Worm (Caenorhabditis elegans) whole organism, L1 larva: ENCODE results near the gene R06F6.8.

Experiments used
- C34B4.2 ChIP-seq: sonication (generic microtip); optimal IDR thresholded peaks from 2 replicates; lab custom pipeline; 2017; ENCODE audit warnings: mild to moderate bottlenecking, missing genetic modification characterization, missing compliant biosample characterization
- aha-1 ChIP-seq: fragments of 150-350 bp; optimal IDR thresholded peaks from 2 replicates; lab custom pipeline; 2014; ENCODE audit warnings: missing biosample characterization, missing genetic modification characterization
- alr-1 ChIP-seq: fragments of 200-800 bp; sonication (Bioruptor generic); optimal IDR thresholded peaks from 2 replicates; lab custom pipeline; 2018; ENCODE audit warnings: borderline replicate concordance, mild to moderate bottlenecking, missing genetic modification characterization, missing compliant biosample characterization
- aly-2 ChIP-seq: fragments of 150-350 bp; optimal IDR thresholded peaks from 2 replicates; lab custom pipeline; 2014; ENCODE audit warnings: missing biosample characterization, missing genetic modification characterization
- ceh-63 ChIP-seq: fragments of 200-800 bp; sonication (Bioruptor generic); optimal IDR thresholded peaks from 2 replicates; lab custom pipeline; 2018; ENCODE audit warnings: mild to moderate bottlenecking, missing genetic modification characterization, missing compliant biosample characterization
- ceh-82 ChIP-seq, 3 experiments: fragments of 150-350 bp in 1 of 3; sonication (generic microtip) in 2 of 3; optimal IDR thresholded peaks; 2 replicates each; lab custom pipeline; 2014 to 2017; ENCODE audit warnings: missing biosample characterization in 3 of 3, missing genetic modification characterization in 3 of 3
- ceh-90 ChIP-seq: sonication (generic microtip); optimal IDR thresholded peaks from 2 replicates; lab custom pipeline; 2016; ENCODE audit warnings: missing genetic modification characterization, missing compliant biosample characterization
- dpl-1 ChIP-seq, 3 experiments: fragments of 150-350 bp in 2 of 3; sonication (generic microtip) in 1 of 3; optimal IDR thresholded peaks; 2 replicates each; lab custom pipeline; 2014 to 2017; ENCODE audit warnings: missing biosample characterization in 3 of 3, missing genetic modification characterization in 3 of 3, missing genetic modification reagents in 3 of 3
- dsc-1 ChIP-seq: sonication (generic microtip); optimal IDR thresholded peaks from 2 replicates; lab custom pipeline; 2016; ENCODE audit warnings: mild to moderate bottlenecking, missing genetic modification characterization, missing compliant biosample characterization
- efl-1 ChIP-seq, 4 experiments: fragments of 150-350 bp; optimal IDR thresholded peaks in 3 of 4; peaks in 1 of 4; 1 replicate in 1 of 4; 2 replicates in 3 of 4; lab custom pipeline; 2014; ENCODE audit warnings: missing biosample characterization in 2 of 4, missing genetic modification characterization in 2 of 4, missing genetic modification reagents in 2 of 4
- efl-3 ChIP-seq: fragments of 200-800 bp; sonication (Bioruptor generic); optimal IDR thresholded peaks from 2 replicates; lab custom pipeline; 2018; ENCODE audit warnings: mild to moderate bottlenecking, missing genetic modification characterization, missing compliant biosample characterization
- ets-5 ChIP-seq: fragments of 200-800 bp; sonication (Bioruptor generic); IDR thresholded peaks from 2 replicates; pipeline ENCODE4 v1.3.6; 2022; ENCODE audit warnings: missing genetic modification characterization, missing compliant biosample characterization
- fkh-4 ChIP-seq: sonication (generic microtip); optimal IDR thresholded peaks from 2 replicates; lab custom pipeline; 2016; ENCODE audit warnings: missing compliant biosample characterization, missing genetic modification characterization, borderline replicate concordance
- hlh-4 ChIP-seq: sonication (generic microtip); optimal IDR thresholded peaks from 2 replicates; lab custom pipeline; 2016; ENCODE audit warnings: mild to moderate bottlenecking, missing genetic modification characterization, missing compliant biosample characterization
- hpl-2 ChIP-seq: fragments of 150-350 bp; optimal IDR thresholded peaks from 2 replicates; lab custom pipeline; 2014; ENCODE audit warnings: missing biosample characterization, missing genetic modification reagents, missing genetic modification characterization
- irx-1 ChIP-seq: sonication (generic microtip); optimal IDR thresholded peaks from 2 replicates; lab custom pipeline; 2016; ENCODE audit warnings: missing genetic modification characterization, missing compliant biosample characterization
- lin-13 ChIP-seq: fragments of 150-350 bp; optimal IDR thresholded peaks from 2 replicates; lab custom pipeline; 2014; ENCODE audit warnings: missing biosample characterization, missing genetic modification reagents, missing genetic modification characterization
- lin-15B ChIP-seq: fragments of 150-350 bp; sonication (generic microtip); optimal IDR thresholded peaks from 3 replicates; lab custom pipeline; 2014; ENCODE audit warnings: missing biosample characterization, missing genetic modification characterization
- lin-39 ChIP-seq: fragments of 150-350 bp; optimal IDR thresholded peaks from 2 replicates; lab custom pipeline; 2014; ENCODE audit warnings: missing biosample characterization, missing genetic modification reagents, missing genetic modification characterization
- lir-3 ChIP-seq: sonication (generic microtip); optimal IDR thresholded peaks from 2 replicates; lab custom pipeline; 2016; ENCODE audit warnings: mild to moderate bottlenecking, missing genetic modification characterization, moderate library complexity, missing compliant biosample characterization; ENCODE audit not compliant: poor library complexity
- nhr-11 ChIP-seq: fragments of 150-350 bp; optimal IDR thresholded peaks from 2 replicates; lab custom pipeline; 2014; ENCODE audit warnings: missing biosample characterization, missing genetic modification characterization
- nhr-12 ChIP-seq: sonication (generic microtip); optimal IDR thresholded peaks from 2 replicates; lab custom pipeline; 2017; ENCODE audit warnings: missing biosample characterization, missing genetic modification characterization
- nhr-237 ChIP-seq: fragments of 150-350 bp; optimal IDR thresholded peaks from 2 replicates; lab custom pipeline; 2014; ENCODE audit warnings: missing biosample characterization, missing genetic modification characterization
- nhr-28 ChIP-seq: fragments of 150-350 bp; optimal IDR thresholded peaks from 2 replicates; lab custom pipeline; 2014; ENCODE audit warnings: missing biosample characterization, missing genetic modification characterization
- nhr-71 ChIP-seq: sonication (generic microtip); optimal IDR thresholded peaks from 2 replicates; lab custom pipeline; 2016; ENCODE audit warnings: mild to moderate bottlenecking, missing genetic modification characterization, moderate library complexity, missing compliant biosample characterization
- nhr-84 ChIP-seq: sonication (generic microtip); optimal IDR thresholded peaks from 2 replicates; lab custom pipeline; 2017; ENCODE audit warnings: missing biosample characterization, missing genetic modification characterization
- nhr-85 ChIP-seq: sonication (generic microtip); peaks from one replicate; lab custom pipeline; 2016; ENCODE audit warnings: missing genetic modification characterization, inconsistent platforms, missing compliant biosample characterization
- nhr-90 ChIP-seq: sonication (generic microtip); optimal IDR thresholded peaks from 2 replicates; lab custom pipeline; 2016; ENCODE audit warnings: mild to moderate bottlenecking, missing genetic modification characterization, missing compliant biosample characterization; ENCODE audit not compliant: poor library complexity
- snpc-4 ChIP-seq: fragments of 150-350 bp; optimal IDR thresholded peaks from 2 replicates; lab custom pipeline; 2014; ENCODE audit warnings: missing biosample characterization, missing genetic modification characterization
- sox-4 ChIP-seq: sonication (generic microtip); optimal IDR thresholded peaks from 2 replicates; lab custom pipeline; 2016; ENCODE audit warnings: missing genetic modification characterization, missing compliant biosample characterization
- tbx-2 ChIP-seq: sonication (generic microtip); optimal IDR thresholded peaks from 2 replicates; lab custom pipeline; 2016; ENCODE audit warnings: missing genetic modification characterization, missing compliant biosample characterization
- unc-130 ChIP-seq: fragments of 150-350 bp; optimal IDR thresholded peaks from 2 replicates; lab custom pipeline; 2017; ENCODE audit warnings: missing biosample characterization, missing genetic modification characterization, inconsistent platforms
- unc-30 ChIP-seq: sonication (generic microtip); optimal IDR thresholded peaks from 2 replicates; lab custom pipeline; 2017; ENCODE audit warnings: missing biosample characterization, missing genetic modification characterization
- unc-62 ChIP-seq: fragments of 150-350 bp; optimal IDR thresholded peaks from 2 replicates; lab custom pipeline; 2014; ENCODE audit warnings: missing biosample characterization, missing genetic modification reagents, missing genetic modification characterization
- unc-98 ChIP-seq: fragments of 200-800 bp; sonication (Bioruptor generic); IDR thresholded peaks from 2 replicates; pipeline ENCODE4 v1.3.6; 2022; ENCODE audit warnings: missing genetic modification characterization, missing compliant biosample characterization
- vab-15 ChIP-seq: sonication (generic microtip); optimal IDR thresholded peaks from 2 replicates; lab custom pipeline; 2017; ENCODE audit warnings: missing genotype, mild to moderate bottlenecking, missing genetic modification characterization, missing compliant biosample characterization
- zag-1 ChIP-seq: fragments of 150-350 bp; optimal IDR thresholded peaks from 2 replicates; lab custom pipeline; 2014; ENCODE audit warnings: missing biosample characterization, missing genetic modification characterization

R06F6.8 gene

ce11 chrII:10767977-10768376, 51.8 kb downstream of the R06F6.8 start:
- TF ChIP-seq snpc-4 (no peak), ceh-82 (tag; optimal IDR thresholded peaks at IDR 0.05; lab: Kevin White, UChicago) (no peak), unc-30 (tag; lab: Kevin White, UChicago) (no peak), aha-1 (tag; lab: Kevin White, UChicago) (no peak), nhr-85 (tag; lab: Kevin White, UChicago) (no peak)

ce11 chrII:10766773-10767172, 53.0 kb downstream of the R06F6.8 start:
- TF ChIP-seq nhr-90 (tag; lab: Kevin White, UChicago) (no peak), vab-15 (tag; lab: Kevin White, UChicago) (no peak), hpl-2 (GFP tag; lab: Kevin White, UChicago) (no peak), dsc-1 (tag; lab: Kevin White, UChicago) (no peak), lin-13 (GFP tag; lab: Kevin White, UChicago) (no peak), lir-3 (tag; lab: Kevin White, UChicago) (no peak), C34B4.2 (tag; lab: Kevin White, UChicago) (no peak), irx-1 (tag; lab: Kevin White, UChicago) (no peak), ceh-63 (GFP tag; lab: Kevin White, UChicago) (no peak), unc-98 (no peak), zag-1 (no peak), nhr-11 (tag; lab: Kevin White, UChicago) (no peak), aha-1 (tag; lab: Kevin White, UChicago) (no peak), alr-1 (tag; lab: Kevin White, UChicago) (no peak), efl-1 (optimal IDR thresholded peaks at IDR 0.05; lab: Kevin White, UChicago) (no peak), efl-1 (GFP tag; optimal IDR thresholded peaks at IDR 0.05 in 1 of 2; lab: Kevin White, UChicago) (no peak), dpl-1 (GFP tag; optimal IDR thresholded peaks at IDR 0.05; lab: Kevin White, UChicago) (no peak), sox-4 (tag; lab: Kevin White, UChicago) (no peak)

ce11 chrII:10765238-10765637, 54.5 kb downstream of the R06F6.8 start:
- no peak for TF ChIP-seq nhr-237 (tag; lab: Kevin White, UChicago)
- TF ChIP-seq ceh-90, result no peak
- no peak for TF ChIP-seq nhr-90 (tag; lab: Kevin White, UChicago)
- no peak for TF ChIP-seq ets-5 (GFP tag; lab: Robert Waterston, UW)
- TF ChIP-seq nhr-71, result no peak
- TF ChIP-seq nhr-28, result no peak
- TF ChIP-seq hlh-4, result no peak
- no peak for TF ChIP-seq zag-1
- TF ChIP-seq unc-62, result no peak
- no peak for TF ChIP-seq aly-2 (tag; lab: Kevin White, UChicago)
- TF ChIP-seq efl-3 (GFP tag; lab: Kevin White, UChicago), result no peak
- no peak for TF ChIP-seq nhr-12 (tag; lab: Kevin White, UChicago)
- TF ChIP-seq dpl-1 (GFP tag; optimal IDR thresholded peaks at IDR 0.05; lab: Kevin White, UChicago), result no peak
- TF ChIP-seq tbx-2, result no peak
- no peak for TF ChIP-seq nhr-84
- TF ChIP-seq fkh-4 (tag; lab: Kevin White, UChicago), result no peak
- no peak for TF ChIP-seq unc-130 (tag; lab: Kevin White, UChicago)
- no peak for TF ChIP-seq lin-15B
- TF ChIP-seq nhr-85 (tag; lab: Kevin White, UChicago), result no peak
- no peak for TF ChIP-seq lin-39 (tag; lab: Kevin White, UChicago)
- TF ChIP-seq, all 84 proteins: peak for 0
